Worm (Caenorhabditis elegans) whole organism, L4 larva: ENCODE results near the gene F18G5.1.

Experiments
- F10B5.3 ChIP-seq: sonication (generic microtip); optimal IDR thresholded peaks from 2 replicates; lab custom pipeline; 2016; ENCODE audit warnings: mild to moderate bottlenecking, missing genetic modification characterization, missing compliant biosample characterization
- R02D3.7 ChIP-seq: fragments of 150-350 bp; sonication (generic microtip); optimal IDR thresholded peaks from 3 replicates; lab custom pipeline; 2014; ENCODE audit warnings: missing biosample characterization, missing genetic modification characterization
- aha-1 ChIP-seq: fragments of 150-350 bp; peaks from one replicate; lab custom pipeline; 2014; ENCODE audit warnings: missing biosample characterization, missing genetic modification characterization
- aly-2 ChIP-seq: sonication (generic microtip); optimal IDR thresholded peaks from 2 replicates; lab custom pipeline; 2018; ENCODE audit warnings: missing biosample characterization, missing genetic modification characterization
- ceh-28 ChIP-seq: fragments of 150-350 bp; optimal IDR thresholded peaks from 2 replicates; lab custom pipeline; 2014; ENCODE audit warnings: missing biosample characterization, missing genetic modification reagents, missing genetic modification characterization
- ceh-44 ChIP-seq: fragments of 200-800 bp; sonication (Bioruptor generic); IDR thresholded peaks from 2 replicates; pipeline ENCODE4 v1.3.6; 2022; ENCODE audit warnings: missing genetic modification reagents, missing genetic modification characterization, missing compliant biosample characterization
- ctbp-1 ChIP-seq: fragments of 200-800 bp; sonication (Bioruptor generic); IDR thresholded peaks from 2 replicates; pipeline ENCODE4 v1.3.6; 2022; ENCODE audit warnings: missing genetic modification reagents, missing genetic modification characterization, missing compliant biosample characterization
- dmd-6 ChIP-seq: fragments of 200-800 bp; sonication (Bioruptor generic); IDR thresholded peaks from 2 replicates; pipeline ENCODE4 v1.3.6; 2022; ENCODE audit warnings: missing genetic modification reagents, missing genetic modification characterization, missing compliant biosample characterization
- dpl-1 ChIP-seq: fragments of 150-350 bp; optimal IDR thresholded peaks from 2 replicates; lab custom pipeline; 2014; ENCODE audit warnings: missing biosample characterization, missing genetic modification reagents, missing genetic modification characterization
- duxl-1 ChIP-seq: sonication (generic microtip); optimal IDR thresholded peaks from 2 replicates; lab custom pipeline; 2016; ENCODE audit warnings: mild to moderate bottlenecking, missing genetic modification characterization, moderate library complexity, missing compliant biosample characterization; ENCODE audit not compliant: poor library complexity
- dve-1 ChIP-seq: sonication (generic microtip); optimal IDR thresholded peaks from 2 replicates; lab custom pipeline; 2017; ENCODE audit warnings: antibody characterized with exemption, mild to moderate bottlenecking, missing genetic modification characterization, missing compliant biosample characterization; ENCODE audit not compliant: insufficient read depth
- egl-43 ChIP-seq: fragments of 200-800 bp; sonication (Bioruptor generic); IDR thresholded peaks from 2 replicates; pipeline ENCODE4 v1.3.6; 2022; ENCODE audit warnings: missing genetic modification reagents, missing genetic modification characterization, missing compliant biosample characterization
- hlh-11 ChIP-seq: fragments of 200-800 bp; sonication (Bioruptor generic); optimal IDR thresholded peaks from 2 replicates; lab custom pipeline; 2018; ENCODE audit warnings: mild to moderate bottlenecking, missing genetic modification characterization, missing compliant biosample characterization
- hlh-30 ChIP-seq: sonication (generic microtip); optimal IDR thresholded peaks from 2 replicates; lab custom pipeline; 2017; ENCODE audit warnings: antibody characterized with exemption, mild to moderate bottlenecking, missing genetic modification characterization, missing compliant biosample characterization; ENCODE audit not compliant: insufficient read depth
- lin-1 ChIP-seq: fragments of 200-800 bp; sonication (Bioruptor generic); IDR thresholded peaks from 2 replicates; pipeline ENCODE4 v1.3.6; 2022; ENCODE audit warnings: missing genetic modification reagents, missing genetic modification characterization, missing compliant biosample characterization
- lin-13 ChIP-seq: fragments of 150-350 bp; optimal IDR thresholded peaks from 2 replicates; lab custom pipeline; 2014; ENCODE audit warnings: missing biosample characterization, missing genetic modification reagents, missing genetic modification characterization
- lsy-2 ChIP-seq, 2 experiments: fragments of 150-350 bp in 1 of 2; sonication (generic microtip) in 1 of 2; optimal IDR thresholded peaks; 2 replicates each; lab custom pipeline; 2014 to 2017; ENCODE audit warnings: missing biosample characterization in 2 of 2, missing genetic modification characterization in 2 of 2
- madf-5 ChIP-seq, 2 experiments: fragments of 200-800 bp; sonication (Bioruptor generic); IDR thresholded peaks; 2 replicates each; pipeline ENCODE4 v1.3.6; 2022; ENCODE audit warnings: missing compliant biosample characterization in 2 of 2, missing genetic modification characterization in 2 of 2
- mep-1 ChIP-seq: fragments of 150-350 bp; sonication (generic microtip); optimal IDR thresholded peaks from 3 replicates; lab custom pipeline; 2014; ENCODE audit warnings: missing biosample characterization, missing genetic modification characterization
- mes-2 ChIP-seq: sonication (generic microtip); optimal IDR thresholded peaks from 2 replicates; lab custom pipeline; 2016; ENCODE audit warnings: missing genotype, mild to moderate bottlenecking, missing genetic modification characterization, missing compliant biosample characterization; ENCODE audit not compliant: poor library complexity, severe bottlenecking
- mxl-3 ChIP-seq: fragments of 200-800 bp; sonication (Bioruptor generic); optimal IDR thresholded peaks from 2 replicates; lab custom pipeline; 2018; ENCODE audit warnings: mild to moderate bottlenecking, missing genetic modification characterization, missing compliant biosample characterization
- nhr-28 ChIP-seq: fragments of 150-350 bp; optimal IDR thresholded peaks from 2 replicates; lab custom pipeline; 2014; ENCODE audit warnings: missing biosample characterization, missing genetic modification characterization
- nhr-42 ChIP-seq: fragments of 200-800 bp; sonication (Bioruptor generic); IDR thresholded peaks from 2 replicates; pipeline ENCODE4 v1.3.6; 2022; ENCODE audit warnings: missing genetic modification characterization, missing compliant biosample characterization
- nhr-6 ChIP-seq: fragments of 150-350 bp; optimal IDR thresholded peaks from 2 replicates; lab custom pipeline; 2014; ENCODE audit warnings: missing biosample characterization, missing genetic modification characterization
- nhr-76 ChIP-seq: fragments of 150-350 bp; optimal IDR thresholded peaks from 2 replicates; lab custom pipeline; 2014; ENCODE audit warnings: missing biosample characterization, missing genetic modification characterization
- php-3 ChIP-seq: fragments of 200-800 bp; sonication (Bioruptor generic); IDR thresholded peaks from 2 replicates; pipeline ENCODE4 v1.3.6; 2022; ENCODE audit warnings: missing genetic modification reagents, missing genetic modification characterization, missing compliant biosample characterization
- pqm-1 ChIP-seq: sonication (generic microtip); optimal IDR thresholded peaks from 2 replicates; lab custom pipeline; 2017; ENCODE audit warnings: missing biosample characterization, missing genetic modification characterization
- rbr-2 ChIP-seq: sonication (generic microtip); optimal IDR thresholded peaks from 2 replicates; lab custom pipeline; 2016; ENCODE audit warnings: missing genotype, missing genetic modification characterization, missing compliant biosample characterization
- snpc-1.2 ChIP-seq: fragments of 200-800 bp; sonication (Bioruptor generic); IDR thresholded peaks from 2 replicates; pipeline ENCODE4 v1.3.6; 2022; ENCODE audit warnings: missing genetic modification reagents, missing genetic modification characterization, missing compliant biosample characterization
- snpc-4 ChIP-seq: fragments of 150-350 bp; optimal IDR thresholded peaks from 2 replicates; lab custom pipeline; 2014; ENCODE audit warnings: missing biosample characterization, missing genetic modification characterization
- spr-1 ChIP-seq: sonication (generic microtip); optimal IDR thresholded peaks from 2 replicates; lab custom pipeline; 2016; ENCODE audit warnings: mild to moderate bottlenecking, missing genetic modification characterization, missing compliant biosample characterization
- spr-3 ChIP-seq: fragments of 200-800 bp; sonication (Bioruptor generic); optimal IDR thresholded peaks from 2 replicates; lab custom pipeline; 2018; ENCODE audit warnings: mild to moderate bottlenecking, missing genetic modification characterization, missing compliant biosample characterization
- tra-1 ChIP-seq: fragments of 200-800 bp; sonication (Bioruptor generic); IDR thresholded peaks from 2 replicates; pipeline ENCODE4 v1.3.6; 2022; ENCODE audit warnings: missing genetic modification reagents, missing genetic modification characterization, missing compliant biosample characterization
- unc-130 ChIP-seq: sonication (generic microtip); optimal IDR thresholded peaks from 2 replicates; lab custom pipeline; 2016; ENCODE audit warnings: missing genetic modification reagents, missing genetic modification characterization, missing compliant biosample characterization
- unc-39 ChIP-seq: sonication (generic microtip); optimal IDR thresholded peaks from 2 replicates; lab custom pipeline; 2017; ENCODE audit warnings: missing biosample characterization, missing genetic modification characterization
- unc-62 ChIP-seq, 3 experiments: fragments of 150-350 bp in 1 of 3; sonication (generic microtip); optimal IDR thresholded peaks in 2 of 3; peaks in 1 of 3; 1 replicate in 1 of 3; 2 replicates in 2 of 3; lab custom pipeline; 2014 to 2017; ENCODE audit warnings: missing biosample characterization in 3 of 3, missing genetic modification characterization in 3 of 3, missing genetic modification reagents in 3 of 3, missing genotype in 1 of 3
- zag-1 ChIP-seq: fragments of 150-350 bp; optimal IDR thresholded peaks from 2 replicates; lab custom pipeline; 2014; ENCODE audit warnings: missing biosample characterization, missing genetic modification characterization
- zip-2 ChIP-seq: fragments of 150-350 bp; optimal IDR thresholded peaks from 2 replicates; lab custom pipeline; 2014; ENCODE audit warnings: missing biosample characterization, missing genetic modification characterization

F18G5.1 gene

DNA sequence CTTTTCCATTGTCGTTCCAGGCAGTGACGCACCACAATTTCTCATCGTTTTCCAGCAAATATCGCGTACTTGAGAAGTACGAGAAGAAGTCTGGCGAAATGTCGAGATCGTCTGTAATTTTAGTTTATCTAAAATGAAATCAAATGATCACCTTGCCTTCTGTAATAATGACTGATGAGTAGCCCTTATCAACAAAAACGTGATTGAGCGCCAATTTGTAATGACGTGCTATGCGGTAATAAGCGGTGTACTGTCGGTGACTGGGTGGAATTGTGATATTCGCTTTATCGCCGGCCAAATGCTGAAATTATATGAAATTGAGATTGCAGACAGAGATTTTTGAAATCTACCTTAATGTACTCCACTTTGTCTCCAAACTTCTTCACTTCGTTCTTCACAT is 35.8 kb downstream of the F18G5.1 start:
- no peak for TF ChIP-seq spr-3 (GFP tag; lab: Kevin White, UChicago)
- peak; percentile 40 for TF ChIP-seq nhr-28 (tag; lab: Kevin White, UChicago)
- TF ChIP-seq unc-39 (tag; lab: Kevin White, UChicago), result no peak
- TF ChIP-seq hlh-30, result peak; percentile 27
- no peak for TF ChIP-seq duxl-1 (tag; lab: Kevin White, UChicago)
- TF ChIP-seq pqm-1 (tag; lab: Kevin White, UChicago), result peak; percentile 36
- peak; percentile 38 for TF ChIP-seq dve-1
- TF ChIP-seq hlh-11, result peak; percentile 31
- TF ChIP-seq dmd-6 (GFP tag; lab: Robert Waterston, UW), result peak; percentile 60
- peak; percentile 37 for TF ChIP-seq mxl-3 (GFP tag; lab: Kevin White, UChicago)
- TF ChIP-seq madf-5 (GFP tag; IDR thresholded peaks at IDR 0.05; lab: Robert Waterston, UW), result no peak

DNA sequence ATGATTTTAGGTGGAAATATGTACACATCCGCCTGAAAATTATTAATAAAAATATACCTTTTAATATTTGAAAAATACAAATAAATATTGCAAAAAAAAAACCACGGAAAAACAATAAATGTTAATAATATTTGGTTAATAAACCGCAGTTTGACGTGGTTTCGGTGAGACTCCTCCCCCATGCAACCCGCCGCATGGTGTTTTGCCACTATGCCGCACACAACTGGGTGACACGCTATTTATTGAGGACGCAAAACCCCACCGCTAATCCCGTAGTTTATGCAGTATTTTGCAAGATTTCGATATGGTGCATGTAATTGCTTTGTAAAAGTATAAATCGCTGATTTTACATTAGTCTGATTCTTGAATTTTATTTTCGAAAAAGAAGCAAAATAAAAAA is 36.9 kb downstream of the F18G5.1 start, which contains the start of gene gly-13:
Gene gly-13, minus strand, starts transcription at position 32 of the 400 bp plus-strand sequence.
- TF ChIP-seq dpl-1 (GFP tag; lab: Kevin White, UChicago), result peak; percentile 6
- TF ChIP-seq lsy-2 (tag; optimal IDR thresholded peaks at IDR 0.05; lab: Kevin White, UChicago), result peak in 1 of 2 experiments; percentile 30
- no peak for TF ChIP-seq mep-1 (tag; lab: Kevin White, UChicago)
- peak; percentile 18 for TF ChIP-seq hlh-11
- peak; percentile 9 for TF ChIP-seq dve-1
- TF ChIP-seq mes-2 (tag; lab: Kevin White, UChicago), result peak; percentile 84
- TF ChIP-seq snpc-1.2 (GFP tag; lab: Robert Waterston, UW), result no peak
- peak; percentile 5 for TF ChIP-seq hlh-30
- peak; percentile 77 for TF ChIP-seq aha-1 (tag; lab: Kevin White, UChicago)
- no peak for TF ChIP-seq ceh-28 (tag; lab: Kevin White, UChicago)
- TF ChIP-seq php-3 (GFP tag; lab: Robert Waterston, UW), result 0 out of 2 replicates have a peak, but pooled peaks have one; percentile 6
- TF ChIP-seq F10B5.3, result no peak

DNA sequence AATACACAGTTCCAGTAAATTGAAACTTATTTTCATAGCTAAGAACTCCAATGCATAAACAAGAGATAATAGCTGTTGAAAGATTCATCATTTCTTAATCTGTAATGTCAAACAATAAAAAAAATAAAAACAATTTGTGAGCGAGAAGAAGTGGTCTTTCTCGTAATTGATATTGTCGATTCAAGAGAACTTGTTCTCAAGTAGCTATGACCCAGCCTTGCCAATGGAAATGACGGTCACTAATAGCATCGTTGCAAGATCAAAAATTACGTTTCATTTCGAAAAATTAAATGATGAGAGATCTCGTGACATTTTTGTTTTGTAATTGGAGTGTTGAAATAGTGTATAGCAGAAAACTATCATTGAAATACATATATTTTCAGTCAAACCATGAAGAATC is 38.2 kb downstream of the F18G5.1 start, which contains the start of gene B0416.7:
Gene B0416.7, minus strand, starts transcription at position 101 of the 400 bp plus-strand sequence.
- TF ChIP-seq hlh-30, result peak; percentile 13
- TF ChIP-seq R02D3.7, result no peak

DNA sequence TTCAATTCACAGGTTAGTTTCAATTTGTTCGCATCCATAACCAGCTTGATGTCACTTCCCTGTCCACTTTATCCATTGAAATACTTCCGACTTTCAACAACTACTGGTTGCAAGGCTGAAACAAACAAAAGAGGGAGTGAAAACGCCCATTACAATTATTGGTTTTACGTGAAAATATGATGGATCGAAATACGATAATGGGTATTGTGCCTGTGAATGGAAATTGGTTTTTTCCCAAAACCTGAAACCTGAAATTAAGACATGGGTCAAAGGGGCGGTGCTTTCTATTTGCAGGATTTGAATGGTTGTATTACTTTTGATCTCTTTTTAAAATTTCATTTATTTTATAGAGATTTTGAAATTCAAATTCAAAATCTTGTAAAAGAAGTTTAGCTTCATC is 39.2 kb downstream of the F18G5.1 start, which contains the start of gene B0416.2:
Gene B0416.2, plus strand, starts transcription at position 301 of the 400 bp plus-strand sequence.
- TF ChIP-seq nhr-6 (tag; lab: Kevin White, UChicago) (no peak), tra-1 (GFP tag; lab: Robert Waterston, UW) (no peak), snpc-4 (tag; lab: Kevin White, UChicago) (no peak)

DNA sequence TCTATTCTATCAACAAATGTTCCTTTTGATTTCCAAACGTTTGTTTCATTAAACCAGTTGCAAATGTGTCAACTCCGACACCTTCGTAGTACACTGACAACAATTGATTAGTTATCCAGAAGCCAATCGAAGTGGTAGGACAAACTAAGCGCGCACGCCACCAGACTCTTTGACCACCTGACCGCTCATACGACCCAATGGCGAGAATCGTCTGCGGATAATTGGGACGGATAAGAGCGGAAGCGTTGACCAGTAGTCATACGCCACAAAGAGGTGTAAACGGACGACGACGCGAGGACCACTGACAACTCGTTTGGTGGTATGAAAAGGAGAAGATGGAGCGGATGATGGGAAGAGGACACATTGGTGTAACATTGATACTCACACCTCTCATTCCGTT is 40.7 kb downstream of the F18G5.1 start:
- no peak for TF ChIP-seq php-3 (GFP tag; lab: Robert Waterston, UW)
- no peak for TF ChIP-seq unc-130
- peak in 1 of 2 experiments; percentile 60 for TF ChIP-seq unc-62 (GFP tag; optimal IDR thresholded peaks at IDR 0.05 in 1 of 2; lab: Kevin White, UChicago)
- TF ChIP-seq unc-62 (tag; optimal IDR thresholded peaks at IDR 0.05; lab: Kevin White, UChicago), result no peak
- TF ChIP-seq spr-1, result no peak
- no peak for TF ChIP-seq nhr-76 (tag; lab: Kevin White, UChicago)
- TF ChIP-seq zag-1, result no peak
- no peak for TF ChIP-seq rbr-2 (tag; lab: Kevin White, UChicago)
- no peak for TF ChIP-seq lin-1
- TF ChIP-seq aha-1 (tag; lab: Kevin White, UChicago), result peak; percentile 49
- no peak for TF ChIP-seq zip-2 (tag; lab: Kevin White, UChicago)
- TF ChIP-seq hlh-30, result peak; percentile 33
- TF ChIP-seq nhr-42, result no peak
- peak; percentile 28 for TF ChIP-seq hlh-11
- no peak for TF ChIP-seq tra-1 (GFP tag; lab: Robert Waterston, UW)
- no peak for TF ChIP-seq lin-13
- TF ChIP-seq snpc-1.2 (GFP tag; lab: Robert Waterston, UW), result no peak
- no peak for TF ChIP-seq aly-2
- no peak for TF ChIP-seq egl-43
- no peak for TF ChIP-seq ceh-44
- TF ChIP-seq ctbp-1 (GFP tag; lab: Robert Waterston, UW), result no peak
- TF ChIP-seq, all 104 proteins: peak for 4
